Comparison of ENCODE assay signal across 2 fruit fly cellular contexts in the genomic region with DNA sequence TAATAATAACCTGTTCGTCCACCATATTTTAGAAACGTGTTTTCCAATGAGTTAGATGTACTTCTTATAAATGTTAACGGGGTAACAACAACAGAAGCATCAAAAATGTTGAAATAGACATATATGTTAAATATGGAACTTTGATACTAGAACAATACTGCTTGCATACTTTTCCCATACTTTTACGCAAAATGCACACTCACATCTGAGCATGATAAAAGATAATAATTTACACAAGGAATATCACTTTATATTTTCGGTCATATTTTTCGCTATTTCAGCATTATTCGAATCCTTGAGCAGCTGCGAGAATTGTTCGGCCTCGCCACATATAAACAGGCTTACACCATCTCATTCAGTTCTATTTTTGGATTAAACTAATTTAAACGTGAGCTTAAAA.
TF ChIP-seq lines count a peak whose summit lies in the region.

No protein-coding gene starts in this region.

- no peak for TF ChIP-seq CTCF in whole organism, embryonic (GFP tag; optimal IDR thresholded peaks at IDR 0.05; lab: Kevin White, UChicago)

TF ChIP-seq in whole organism, embryonic, 481 proteins besides CTCF, POLR2A, EP300 and RAD21 (continues in another document):
- TF ChIP-seq CG30020 (tag; optimal IDR thresholded peaks at IDR 0.05; lab: Kevin White, UChicago) (peak; percentile 99), ssp (GFP tag; IDR thresholded peaks at IDR 0.05; lab: Robert Waterston, UW) (peak; percentile 99), CG12744 (GFP tag; optimal IDR thresholded peaks at IDR 0.05; lab: Kevin White, UChicago) (no peak), kni (GFP tag; optimal IDR thresholded peaks at IDR 0.05; lab: Kevin White, UChicago) (no peak), Abd-B (GFP tag; optimal IDR thresholded peaks at IDR 0.05; lab: Kevin White, UChicago) (no peak), CG8089 (GFP tag; optimal IDR thresholded peaks at IDR 0.05; lab: Kevin White, UChicago) (peak; percentile 87), HmgD (GFP tag; optimal IDR thresholded peaks at IDR 0.05; lab: Kevin White, UChicago) (no peak), row (GFP tag; IDR thresholded peaks at IDR 0.05; lab: Robert Waterston, UW) (peak; percentile 80; the same call in 2 of the 3 replicates), prd (optimal IDR thresholded peaks at IDR 0.05; lab: Kevin White, UChicago) (no peak), prd (GFP tag; IDR thresholded peaks at IDR 0.05; lab: Robert Waterston, UW) (no peak), dmrt11E (tag; optimal IDR thresholded peaks at IDR 0.05; lab: Kevin White, UChicago) (peak; percentile 0), CG17361 (GFP tag; IDR thresholded peaks at IDR 0.05; lab: Robert Waterston, UW) (0 out of 3 replicates have a peak, but pooled peaks have one; percentile 25), pfk (GFP tag; optimal IDR thresholded peaks at IDR 0.05; lab: Kevin White, UChicago) (peak; percentile 89), hkb (optimal IDR thresholded peaks at IDR 0.05; lab: Kevin White, UChicago) (no peak), hkb (GFP tag; IDR thresholded peaks at IDR 0.05; lab: Robert Waterston, UW) (no peak), ac (GFP tag; optimal IDR thresholded peaks at IDR 0.05; lab: Kevin White, UChicago) (no peak), unpg (GFP tag; optimal IDR thresholded peaks at IDR 0.05; lab: Kevin White, UChicago) (no peak), lab (GFP tag; optimal IDR thresholded peaks at IDR 0.05; lab: Kevin White, UChicago) (no peak), CG7357 (GFP tag; IDR thresholded peaks at IDR 0.05; lab: Robert Waterston, UW) (peak; percentile 96), CG3163 (GFP tag; optimal IDR thresholded peaks at IDR 0.05; lab: Kevin White, UChicago) (no peak), Dfd (GFP tag; optimal IDR thresholded peaks at IDR 0.05; lab: Kevin White, UChicago) (peak in 1 of 2 experiments; percentile 15), zf30C (GFP tag; optimal IDR thresholded peaks at IDR 0.05; lab: Kevin White, UChicago) (no peak), Oli (tag; optimal IDR thresholded peaks at IDR 0.05; lab: Kevin White, UChicago) (no peak), CG10565 (GFP tag; optimal IDR thresholded peaks at IDR 0.05; lab: Kevin White, UChicago) (no peak), Adf1 (GFP tag; IDR thresholded peaks at IDR 0.05; lab: Robert Waterston, UW) (no peak), Xrp1 (GFP tag; IDR thresholded peaks at IDR 0.05; lab: Robert Waterston, UW) (no peak), CG11504 (tag; optimal IDR thresholded peaks at IDR 0.05; lab: Kevin White, UChicago) (no peak), Ravus (GFP tag; IDR thresholded peaks at IDR 0.05; lab: Robert Waterston, UW) (no peak), CG17385 (GFP tag; optimal IDR thresholded peaks at IDR 0.05; lab: Kevin White, UChicago) (no peak), CG30403 (GFP tag; optimal IDR thresholded peaks at IDR 0.05; lab: Kevin White, UChicago) (no peak), CG5180 (GFP tag; optimal IDR thresholded peaks at IDR 0.05; lab: Kevin White, UChicago) (no peak), Lhr (GFP tag; optimal IDR thresholded peaks at IDR 0.05; lab: Kevin White, UChicago) (peak; percentile 78), cas (GFP tag; IDR thresholded peaks at IDR 0.05; lab: Robert Waterston, UW) (no peak), CG3995 (GFP tag; optimal IDR thresholded peaks at IDR 0.05; lab: Kevin White, UChicago) (peak; percentile 16), crp (GFP tag; optimal IDR thresholded peaks at IDR 0.05; lab: Kevin White, UChicago) (no peak), Dip3 (GFP tag; optimal IDR thresholded peaks at IDR 0.05; lab: Kevin White, UChicago) (no peak), CG1024 (GFP tag; IDR thresholded peaks at IDR 0.05; lab: Robert Waterston, UW) (peak; percentile 99), CG12299 (tag; optimal IDR thresholded peaks at IDR 0.05; lab: Kevin White, UChicago) (no peak), CG8290 (GFP tag; optimal IDR thresholded peaks at IDR 0.05; lab: Kevin White, UChicago) (peak; percentile 59), CG8290 (tag; optimal IDR thresholded peaks at IDR 0.05; lab: Kevin White, UChicago) (peak in 1 of 2 experiments; percentile 56), zen (tag; optimal IDR thresholded peaks at IDR 0.05; lab: Kevin White, UChicago) (peak; percentile 6), pzg (GFP tag; optimal IDR thresholded peaks at IDR 0.05; lab: Kevin White, UChicago) (peak; percentile 46), klu (GFP tag; IDR thresholded peaks at IDR 0.05; lab: Robert Waterston, UW) (no peak), Ets97D (GFP tag; optimal IDR thresholded peaks at IDR 0.05; lab: Kevin White, UChicago) (peak; percentile 27), CG1603 (tag; optimal IDR thresholded peaks at IDR 0.05; lab: Kevin White, UChicago) (peak; percentile 100)

TF ChIP-seq in whole organism, wandering third instar larva, 38 proteins besides CTCF, POLR2A, EP300 and RAD21:
- TF ChIP-seq psq (GFP tag; optimal IDR thresholded peaks at IDR 0.05; lab: Kevin White, UChicago) (no peak), woc (GFP tag; optimal IDR thresholded peaks at IDR 0.05; lab: Kevin White, UChicago) (peak; percentile 38), Hr83 (GFP tag; optimal IDR thresholded peaks at IDR 0.05; lab: Kevin White, UChicago; ENCODE audit: poor library complexity, severe bottlenecking) (no peak), N (GFP tag; optimal IDR thresholded peaks at IDR 0.05; lab: Kevin White, UChicago) (peak; percentile 38), Jra (GFP tag; optimal IDR thresholded peaks at IDR 0.05; lab: Kevin White, UChicago) (no peak), lola (GFP tag; optimal IDR thresholded peaks at IDR 0.05; lab: Kevin White, UChicago) (peak; percentile 77)
